Fruit fly (Drosophila melanogaster) whole organism, embryonic: ENCODE results near the gene CG6847.
A peak's percentile ranks its signal among the peaks of the same experiment; 100 is the strongest.

ENCODE experiments used
- Ada2b ChIP-seq: fragments of 200-800 bp; sonication (Bioruptor generic); IDR thresholded peaks from 2 replicates; pipeline ENCODE4 v1.3.6; 2022; ENCODE audit warnings: missing biosample characterization, missing genetic modification characterization
- Adf1 ChIP-seq: fragments of 200-800 bp; sonication (Bioruptor generic); IDR thresholded peaks from 2 replicates; pipeline ENCODE4 v1.3.6; 2022; ENCODE audit warnings: missing biosample characterization, missing genetic modification characterization
- Aef1 ChIP-seq: fragments of 200-800 bp; sonication (Bioruptor generic); IDR thresholded peaks from 3 replicates; pipeline ENCODE4 v1.3.6; 2022; ENCODE audit warnings: missing biosample characterization, missing genetic modification characterization
- CG10209 ChIP-seq: fragments of 200-800 bp; sonication (Bioruptor generic); optimal IDR thresholded peaks from 3 replicates; lab custom pipeline; 2017; ENCODE audit warnings: missing biosample characterization, mild to moderate bottlenecking, missing genetic modification characterization, missing genetic modification reagents
- CG1233 ChIP-seq: fragments of 200-800 bp; sonication (Bioruptor generic); optimal IDR thresholded peaks from 4 replicates; lab custom pipeline; 2018; ENCODE audit warnings: missing biosample characterization, mild to moderate bottlenecking, missing genetic modification characterization
- CG15479 ChIP-seq: fragments of 200-800 bp; sonication (Bioruptor generic); optimal IDR thresholded peaks from 3 replicates; lab custom pipeline; 2019; ENCODE audit warnings: missing biosample characterization, mild to moderate bottlenecking, missing genetic modification characterization, moderate library complexity
- CG2712 ChIP-seq: fragments of 200-800 bp; optimal IDR thresholded peaks from 3 replicates; lab custom pipeline; 2019; ENCODE audit warnings: missing biosample characterization, mild to moderate bottlenecking, missing genetic modification characterization, moderate library complexity
- CG30020 ChIP-seq: fragments of 200-800 bp; optimal IDR thresholded peaks from 2 replicates; lab custom pipeline; 2019; ENCODE audit warnings: missing biosample characterization, mild to moderate bottlenecking, missing genetic modification characterization, moderate library complexity
- CG33557 ChIP-seq: fragments of 200-800 bp; sonication (Bioruptor generic); optimal IDR thresholded peaks from 2 replicates; lab custom pipeline; 2019; ENCODE audit warnings: missing biosample characterization, mild to moderate bottlenecking, missing genetic modification characterization, moderate library complexity
- CG4360 ChIP-seq: fragments of 200-800 bp; sonication (Bioruptor generic); IDR thresholded peaks from 2 replicates; pipeline ENCODE4 v1.3.6; 2022; ENCODE audit warnings: missing biosample characterization, missing genetic modification characterization
- CG6689 ChIP-seq: fragments of 200-800 bp; sonication (Bioruptor generic); IDR thresholded peaks from 2 replicates; pipeline ENCODE4 v1.3.6; 2022; ENCODE audit warnings: missing biosample characterization, missing genetic modification characterization
- CG8290 ChIP-seq, 3 experiments: fragments of 200-800 bp; sonication (Bioruptor generic); optimal IDR thresholded peaks; 2 replicates each; lab custom pipeline; 2016 to 2019; ENCODE audit warnings: missing biosample characterization in 3 of 3, missing genetic modification characterization in 3 of 3, mild to moderate bottlenecking in 2 of 3, moderate library complexity in 1 of 3
- CG9727 ChIP-seq: fragments of 200-800 bp; sonication (Bioruptor generic); optimal IDR thresholded peaks from 3 replicates; lab custom pipeline; 2017; ENCODE audit warnings: missing biosample characterization, mild to moderate bottlenecking, missing genetic modification characterization
- Camta ChIP-seq: fragments of 200-800 bp; sonication (Bioruptor generic); optimal IDR thresholded peaks from 2 replicates; lab custom pipeline; 2016; ENCODE audit warnings: missing biosample characterization, missing genetic modification characterization
- Deaf1 ChIP-seq: fragments of 200-800 bp; optimal IDR thresholded peaks from 3 replicates; lab custom pipeline; 2019; ENCODE audit warnings: missing biosample characterization, mild to moderate bottlenecking, missing genetic modification characterization, moderate library complexity
- Ets65A ChIP-seq: fragments of 200-800 bp; sonication (Bioruptor generic); peaks from one replicate; lab custom pipeline; 2016; ENCODE audit warnings: missing biosample characterization, missing genetic modification characterization
- Fer3 ChIP-seq: fragments of 200-800 bp; sonication (Bioruptor generic); optimal IDR thresholded peaks from 2 replicates; lab custom pipeline; 2018; ENCODE audit warnings: missing biosample characterization, mild to moderate bottlenecking, missing genetic modification characterization, moderate library complexity
- Gsc ChIP-seq: fragments of 200-800 bp; sonication (Bioruptor generic); IDR thresholded peaks from 2 replicates; pipeline ENCODE4 v1.3.6; 2022; ENCODE audit warnings: missing biosample characterization, missing genetic modification characterization
- Kr ChIP-seq: fragments of 200-800 bp; sonication (Bioruptor generic); optimal IDR thresholded peaks from 2 replicates; lab custom pipeline; 2017; ENCODE audit warnings: missing biosample characterization, mild to moderate bottlenecking, missing genetic modification characterization
- Mad ChIP-seq: fragments of 200-800 bp; sonication (Bioruptor generic); optimal IDR thresholded peaks from 2 replicates; lab custom pipeline; 2016; ENCODE audit warnings: missing biosample characterization, missing genetic modification characterization
- Ptx1 ChIP-seq: fragments of 200-800 bp; sonication (Bioruptor generic); IDR thresholded peaks from 2 replicates; pipeline ENCODE4 v1.3.6; 2022; ENCODE audit warnings: missing biosample characterization, missing genetic modification characterization
- Tbp ChIP-seq: fragments of >200 bp; optimal IDR thresholded peaks from 2 replicates; lab custom pipeline; 2018; ENCODE audit warnings: missing biosample characterization, missing genetic modification characterization
- Xrp1 ChIP-seq: fragments of 200-800 bp; sonication (Bioruptor generic); IDR thresholded peaks from 2 replicates; pipeline ENCODE4 v1.3.6; 2022; ENCODE audit warnings: missing biosample characterization, missing genetic modification characterization
- az2 ChIP-seq: fragments of 200-800 bp; sonication (Bioruptor generic); optimal IDR thresholded peaks from 3 replicates; lab custom pipeline; 2016; ENCODE audit warnings: missing biosample characterization, missing genetic modification characterization
- bsh ChIP-seq, 2 experiments: fragments of 200-800 bp; sonication (Bioruptor generic); optimal IDR thresholded peaks; 2 replicates each; lab custom pipeline; 2017 to 2018; ENCODE audit warnings: mild to moderate bottlenecking in 2 of 2, missing biosample characterization in 2 of 2, missing genetic modification characterization in 2 of 2, moderate library complexity in 1 of 2
- da ChIP-seq: fragments of 200-800 bp; sonication (Bioruptor generic); optimal IDR thresholded peaks from 2 replicates; lab custom pipeline; 2016; ENCODE audit warnings: missing biosample characterization, missing genetic modification characterization
- dmrt11E ChIP-seq: fragments of 200-800 bp; sonication (Bioruptor generic); optimal IDR thresholded peaks from 3 replicates; lab custom pipeline; 2018; ENCODE audit warnings: missing biosample characterization, mild to moderate bottlenecking, missing genetic modification characterization, moderate library complexity
- grn ChIP-seq: fragments of 200-800 bp; sonication (Bioruptor generic); optimal IDR thresholded peaks from 3 replicates; lab custom pipeline; 2017; ENCODE audit warnings: missing biosample characterization, missing genetic modification characterization
- ham ChIP-seq: fragments of 200-800 bp; sonication (Bioruptor generic); IDR thresholded peaks from 2 replicates; pipeline ENCODE4 v1.3.6; 2022; ENCODE audit warnings: missing biosample characterization, missing genetic modification characterization
- ind ChIP-seq: fragments of 200-800 bp; sonication (Bioruptor generic); optimal IDR thresholded peaks from 3 replicates; lab custom pipeline; 2016; ENCODE audit warnings: missing biosample characterization, missing genetic modification characterization
- jigr1 ChIP-seq: fragments of 200-800 bp; sonication (Bioruptor generic); IDR thresholded peaks from 3 replicates; pipeline ENCODE4 v1.3.6; 2022; ENCODE audit warnings: missing biosample characterization, missing genetic modification characterization
- kni ChIP-seq: fragments of 200-800 bp; sonication (Bioruptor generic); optimal IDR thresholded peaks from 3 replicates; lab custom pipeline; 2017; ENCODE audit warnings: mild to moderate bottlenecking, missing biosample characterization, missing genetic modification reagents, missing genetic modification characterization
- knrl ChIP-seq: fragments of 200-800 bp; sonication (Bioruptor generic); IDR thresholded peaks from 3 replicates; pipeline ENCODE4 v1.3.6; 2022; ENCODE audit warnings: missing biosample characterization, missing genetic modification characterization; ENCODE audit not compliant: partially characterized antibody
- nmo ChIP-seq: fragments of 200-800 bp; sonication (Bioruptor generic); optimal IDR thresholded peaks from 2 replicates; lab custom pipeline; 2018; ENCODE audit warnings: missing biosample characterization, mild to moderate bottlenecking, missing genetic modification characterization, moderate library complexity
- nom ChIP-seq: fragments of 200-800 bp; sonication (Bioruptor generic); optimal IDR thresholded peaks from 2 replicates; lab custom pipeline; 2017; ENCODE audit warnings: missing biosample characterization, missing genetic modification characterization, mild to moderate bottlenecking, moderate library complexity, missing genetic modification reagents
- sens ChIP-seq: fragments of 200-800 bp; sonication (Bioruptor generic); peaks from one replicate; lab custom pipeline; 2016; ENCODE audit warnings: missing biosample characterization, missing genetic modification characterization
- slp2 ChIP-seq: fragments of 200-800 bp; sonication (Bioruptor generic); optimal IDR thresholded peaks from 2 replicates; lab custom pipeline; 2016; ENCODE audit warnings: missing biosample characterization, missing genetic modification characterization
- sr ChIP-seq: fragments of 200-800 bp; sonication (Bioruptor generic); IDR thresholded peaks from 3 replicates; pipeline ENCODE4 v1.3.6; 2022; ENCODE audit warnings: missing biosample characterization, missing genetic modification characterization
- ssp ChIP-seq: fragments of 200-800 bp; sonication (Bioruptor generic); IDR thresholded peaks from 2 replicates; pipeline ENCODE4 v1.3.6; 2022; ENCODE audit warnings: missing biosample characterization, missing genetic modification characterization
- stwl ChIP-seq: fragments of 200-800 bp; sonication (Bioruptor generic); optimal IDR thresholded peaks from 3 replicates; lab custom pipeline; 2018; ENCODE audit warnings: missing biosample characterization, mild to moderate bottlenecking, missing genetic modification characterization, moderate library complexity
- ttk ChIP-seq: fragments of 200-800 bp; sonication (Bioruptor generic); IDR thresholded peaks from 2 replicates; pipeline ENCODE4 v2.1.2; 2022; ENCODE audit warnings: missing biosample characterization, missing genetic modification characterization
- unpg ChIP-seq: fragments of 200-800 bp; sonication (Bioruptor generic); optimal IDR thresholded peaks from 3 replicates; lab custom pipeline; 2018; ENCODE audit warnings: missing biosample characterization, mild to moderate bottlenecking, missing genetic modification characterization, moderate library complexity

The CG6847 gene

DNA sequence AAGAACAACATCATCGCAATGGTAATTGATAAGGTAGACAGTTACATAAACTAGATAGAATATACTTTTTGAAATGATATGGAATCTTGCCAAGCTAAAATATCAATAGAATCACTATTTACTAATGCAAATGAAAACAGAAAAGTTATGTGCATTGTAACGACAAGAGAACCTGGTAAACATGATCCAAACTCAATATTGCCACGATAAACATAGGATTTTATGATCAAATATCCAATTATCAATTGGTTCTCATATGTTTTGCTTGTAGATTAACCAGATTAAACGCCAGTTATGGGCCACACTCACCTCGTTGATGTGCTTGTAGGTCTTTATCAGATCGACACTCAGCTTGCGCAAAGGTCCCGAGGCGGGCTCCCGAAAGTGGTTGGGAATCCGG lies 39.0 kb upstream of the CG6847 start (continued):
- TF ChIP-seq CG9727 (GFP tag; lab: Kevin White, UChicago) (peak; percentile 35), knrl (no peak), Ada2b (GFP tag; lab: Robert Waterston, UW) (no peak), sr (GFP tag; lab: Robert Waterston, UW) (no peak), Aef1 (GFP tag; lab: Robert Waterston, UW) (no peak), CG30020 (tag; lab: Kevin White, UChicago) (no peak), CG1233 (GFP tag; lab: Kevin White, UChicago) (no peak), CG10209 (GFP tag; lab: Kevin White, UChicago) (no peak), CG6689 (GFP tag; lab: Robert Waterston, UW) (no peak), CG8290 (GFP tag; optimal IDR thresholded peaks at IDR 0.05; lab: Kevin White, UChicago) (no peak), CG8290 (tag; optimal IDR thresholded peaks at IDR 0.05; lab: Kevin White, UChicago) (no peak), dmrt11E (tag; lab: Kevin White, UChicago) (peak; percentile 38), Mad (GFP tag; lab: Kevin White, UChicago) (no peak), slp2 (no peak), Kr (no peak), grn (GFP tag; lab: Kevin White, UChicago) (peak; percentile 40), nmo (no peak), jigr1 (GFP tag; lab: Robert Waterston, UW) (no peak), ssp (GFP tag; lab: Robert Waterston, UW) (no peak), Ets65A (GFP tag; lab: Kevin White, UChicago) (peak; percentile 56), Camta (GFP tag; lab: Kevin White, UChicago) (no peak), az2 (no peak), CG2712 (tag; lab: Kevin White, UChicago) (no peak), ind (GFP tag; lab: Kevin White, UChicago) (no peak), unpg (GFP tag; lab: Kevin White, UChicago) (no peak), Deaf1 (no peak), Fer3 (tag; lab: Kevin White, UChicago) (no peak), da (no peak), Xrp1 (0 out of 2 replicates have a peak, but pooled peaks have one; percentile 12), Ptx1 (no peak), Adf1 (no peak), Tbp (no peak), ttk (no peak), CG33557 (peak; percentile 36), sens (GFP tag; lab: Kevin White, UChicago) (peak; percentile 80), Gsc (no peak)

DNA sequence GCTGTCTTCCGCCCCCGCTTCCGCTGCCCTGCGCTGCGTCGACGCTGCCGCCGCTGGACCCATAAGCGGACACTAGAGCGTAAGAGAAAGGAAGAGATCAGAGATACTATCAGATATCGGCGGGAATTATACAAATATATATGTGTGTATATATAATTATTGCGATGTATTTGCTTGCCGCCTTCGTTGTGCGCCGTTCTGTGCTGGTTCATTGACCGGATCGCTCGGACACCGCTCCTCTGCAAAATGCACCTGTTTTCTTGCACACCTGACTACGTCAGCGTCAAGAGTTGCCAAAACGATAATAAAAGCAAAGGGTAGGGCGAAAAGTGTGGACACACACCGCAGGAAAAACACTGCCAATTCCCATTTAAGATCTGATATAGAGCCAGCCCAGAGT lies 37.9 kb upstream of the CG6847 start:
- TF ChIP-seq sens (GFP tag; lab: Kevin White, UChicago) (peak; percentile 35), kni (GFP tag; lab: Kevin White, UChicago) (no peak)
- TF ChIP-seq, all 482 proteins: peak for 1

DNA sequence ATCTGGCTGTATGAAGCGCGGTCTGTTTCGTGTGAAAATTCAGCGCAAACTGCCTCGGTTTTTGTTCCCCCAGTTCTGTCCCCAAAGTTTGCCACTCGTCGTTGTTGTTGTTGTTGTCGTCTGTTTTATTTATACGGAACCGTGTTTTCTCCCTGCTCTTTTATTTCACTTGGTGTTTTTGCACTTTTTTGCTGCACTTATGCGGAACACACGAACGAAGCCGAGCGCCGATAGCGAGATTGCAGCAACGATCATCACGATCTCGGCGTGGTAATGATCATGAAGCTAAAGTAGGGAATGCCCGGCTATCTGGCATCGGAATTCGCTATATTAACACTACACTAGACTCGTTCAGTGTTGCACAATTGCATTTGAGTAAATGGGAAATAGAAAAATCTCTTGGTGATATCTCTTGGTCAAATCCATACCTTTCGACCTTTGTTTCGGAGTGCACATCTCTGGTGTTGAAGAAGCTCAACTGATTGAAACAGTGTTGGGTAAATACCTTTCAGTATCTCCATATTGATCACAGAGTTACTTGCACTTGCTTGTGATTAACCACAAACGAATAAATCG lies 36.2 kb upstream of the CG6847 start:
- TF ChIP-seq nom (GFP tag; lab: Kevin White, UChicago) (peak; percentile 42), bsh (GFP tag; optimal IDR thresholded peaks at IDR 0.05; lab: Kevin White, UChicago) (peak in 1 of 2 experiments; percentile 24), ham (GFP tag; lab: Robert Waterston, UW) (no peak), CG4360 (GFP tag; lab: Robert Waterston, UW) (0 out of 2 replicates have a peak, but pooled peaks have one; percentile 16), CG15479 (GFP tag; lab: Kevin White, UChicago) (no peak), stwl (tag; lab: Kevin White, UChicago) (peak; percentile 48)
